Worm (Caenorhabditis elegans) whole organism, early embryonic: Measurements from ENCODE around the gene C42D8.9.

Experiments used
- B0310.2 ChIP-seq: sonication (generic microtip); optimal IDR thresholded peaks from 2 replicates; lab custom pipeline; 2016; ENCODE audit warnings: mild to moderate bottlenecking, missing genetic modification characterization, missing compliant biosample characterization
- F13C5.2 ChIP-seq: sonication (generic microtip); optimal IDR thresholded peaks from 2 replicates; lab custom pipeline; 2017; ENCODE audit warnings: mild to moderate bottlenecking, missing genetic modification characterization, inconsistent platforms, missing compliant biosample characterization
- aly-1 ChIP-seq: sonication (generic microtip); optimal IDR thresholded peaks from 2 replicates; lab custom pipeline; 2016; ENCODE audit warnings: missing genetic modification characterization, missing compliant biosample characterization
- ama-1 ChIP-seq: fragments of 150-350 bp; optimal IDR thresholded peaks from 2 replicates; lab custom pipeline; 2014
- ceh-13 ChIP-seq: fragments of 200-800 bp; sonication (Bioruptor generic); optimal IDR thresholded peaks from 2 replicates; lab custom pipeline; 2018; ENCODE audit warnings: mild to moderate bottlenecking, missing genetic modification characterization, missing compliant biosample characterization
- ceh-36 ChIP-seq: sonication (generic microtip); optimal IDR thresholded peaks from 2 replicates; lab custom pipeline; 2016; ENCODE audit warnings: missing genetic modification characterization, inconsistent platforms, missing compliant biosample characterization
- ets-7 ChIP-seq: sonication (generic microtip); optimal IDR thresholded peaks from 2 replicates; lab custom pipeline; 2016; ENCODE audit warnings: missing genotype, missing genetic modification characterization, missing compliant biosample characterization
- flt-1 ChIP-seq: fragments of 200-800 bp; sonication (Bioruptor generic); IDR thresholded peaks from 2 replicates; pipeline ENCODE4 v1.3.6; 2022; ENCODE audit warnings: missing genetic modification characterization, missing compliant biosample characterization
- hmbx-1 ChIP-seq: sonication (generic microtip); optimal IDR thresholded peaks from 2 replicates; lab custom pipeline; 2016; ENCODE audit warnings: mild to moderate bottlenecking, missing genetic modification characterization, missing compliant biosample characterization
- hmg-4 ChIP-seq: fragments of 200-800 bp; sonication (Bioruptor generic); optimal IDR thresholded peaks from 2 replicates; lab custom pipeline; 2018; ENCODE audit warnings: mild to moderate bottlenecking, missing genetic modification characterization, missing compliant biosample characterization
- hnd-1 ChIP-seq: sonication (generic microtip); optimal IDR thresholded peaks from 2 replicates; lab custom pipeline; 2016; ENCODE audit warnings: missing genetic modification characterization, missing compliant biosample characterization
- pes-1 ChIP-seq: fragments of 200-800 bp; sonication (Bioruptor generic); IDR thresholded peaks from 2 replicates; pipeline ENCODE4 v1.3.6; 2022; ENCODE audit warnings: missing genetic modification reagents, missing genetic modification characterization, missing compliant biosample characterization
- scrt-1 ChIP-seq: fragments of 200-800 bp; sonication (Bioruptor generic); IDR thresholded peaks from 2 replicates; pipeline ENCODE4 v1.3.6; 2022; ENCODE audit warnings: missing genetic modification characterization, missing compliant biosample characterization
- sea-1 ChIP-seq: fragments of 200-800 bp; sonication (Bioruptor generic); conservative IDR thresholded peaks from 2 replicates; pipeline ENCODE4 v1.3.6; 2022; ENCODE audit warnings: missing genetic modification characterization, missing compliant biosample characterization
- tbx-11 ChIP-seq: fragments of 200-800 bp; sonication (Bioruptor generic); IDR thresholded peaks from 2 replicates; pipeline ENCODE4 v1.3.6; 2022; ENCODE audit warnings: missing genetic modification characterization, missing compliant biosample characterization
- tbx-37 ChIP-seq: fragments of 200-800 bp; sonication (Bioruptor generic); conservative IDR thresholded peaks from 2 replicates; pipeline ENCODE4 v1.3.6; 2022; ENCODE audit warnings: missing genetic modification reagents, missing genetic modification characterization, missing compliant biosample characterization
- tra-4 ChIP-seq: sonication (generic microtip); optimal IDR thresholded peaks from 2 replicates; lab custom pipeline; 2017; ENCODE audit warnings: missing genetic modification characterization, missing compliant biosample characterization

The C42D8.9 gene

DNA sequence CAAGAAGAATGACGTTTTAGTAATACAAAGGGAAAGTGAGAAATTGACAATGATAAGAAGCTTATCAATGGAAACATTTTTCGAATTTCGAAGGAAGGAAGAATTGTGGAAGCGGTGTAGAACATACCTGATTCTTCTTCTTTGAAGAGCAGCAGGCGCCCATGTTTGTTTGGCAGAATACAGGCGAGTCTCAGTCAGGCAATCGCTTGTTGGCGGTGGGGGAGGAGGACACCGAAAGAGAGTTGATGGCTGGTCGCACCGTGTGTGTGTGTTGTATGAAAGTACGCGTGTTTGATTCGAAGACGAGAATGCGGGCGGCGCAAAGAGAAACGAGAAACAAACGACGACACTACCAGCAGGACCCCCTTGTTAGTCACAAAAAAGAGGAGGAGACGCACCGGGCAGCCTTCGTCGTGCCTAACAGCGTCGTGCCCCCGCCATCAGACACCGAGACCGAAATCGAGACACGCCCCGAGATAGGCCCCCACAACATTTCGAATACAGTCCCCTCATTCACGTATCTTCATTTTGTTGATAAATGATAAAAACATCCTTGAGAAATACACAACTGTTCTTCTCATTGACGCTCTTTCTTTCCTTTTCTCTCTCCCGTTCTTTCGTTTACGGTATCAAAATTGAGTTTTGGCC lies 29.0 kb downstream of the C42D8.9 start, which contains the start of gene cal-5:
TSS of gene cal-5 (minus strand) at position 266 of the 648 bp plus-strand sequence.
- TF ChIP-seq B0310.2 (tag; lab: Kevin White, UChicago) (no peak), hmg-4 (GFP tag; lab: Kevin White, UChicago) (peak; percentile 74), F13C5.2 (tag; lab: Kevin White, UChicago) (no peak), ama-1 (lab: Kevin White, UChicago) (no peak), tbx-37 (no peak), aly-1 (peak; percentile 8), hmbx-1 (tag; lab: Kevin White, UChicago) (no peak), flt-1 (GFP tag; lab: Robert Waterston, UW) (no peak), tra-4 (tag; lab: Kevin White, UChicago) (no peak), tbx-11 (GFP tag; lab: Robert Waterston, UW) (0 out of 2 replicates have a peak, but pooled peaks have one; percentile 25), scrt-1 (GFP tag; lab: Robert Waterston, UW) (no peak)

ce11 chrX:5075538-5075937 lies 31.3 kb downstream of the C42D8.9 start:
- TF ChIP-seq pes-1 (GFP tag; lab: Robert Waterston, UW) (no peak), hnd-1 (tag; lab: Kevin White, UChicago) (no peak), sea-1 (GFP tag; lab: Robert Waterston, UW) (no peak), ama-1 (lab: Kevin White, UChicago) (no peak), tbx-11 (GFP tag; lab: Robert Waterston, UW) (no peak), hmbx-1 (tag; lab: Kevin White, UChicago) (no peak), flt-1 (GFP tag; lab: Robert Waterston, UW) (no peak), F13C5.2 (tag; lab: Kevin White, UChicago) (no peak), scrt-1 (GFP tag; lab: Robert Waterston, UW) (no peak), B0310.2 (tag; lab: Kevin White, UChicago) (no peak), ets-7 (tag; lab: Kevin White, UChicago) (no peak), tbx-37 (no peak), ceh-13 (GFP tag; lab: Kevin White, UChicago) (no peak), aly-1 (no peak), hmg-4 (GFP tag; lab: Kevin White, UChicago) (no peak), ceh-36 (tag; lab: Kevin White, UChicago) (no peak), tra-4 (tag; lab: Kevin White, UChicago) (no peak)

DNA sequence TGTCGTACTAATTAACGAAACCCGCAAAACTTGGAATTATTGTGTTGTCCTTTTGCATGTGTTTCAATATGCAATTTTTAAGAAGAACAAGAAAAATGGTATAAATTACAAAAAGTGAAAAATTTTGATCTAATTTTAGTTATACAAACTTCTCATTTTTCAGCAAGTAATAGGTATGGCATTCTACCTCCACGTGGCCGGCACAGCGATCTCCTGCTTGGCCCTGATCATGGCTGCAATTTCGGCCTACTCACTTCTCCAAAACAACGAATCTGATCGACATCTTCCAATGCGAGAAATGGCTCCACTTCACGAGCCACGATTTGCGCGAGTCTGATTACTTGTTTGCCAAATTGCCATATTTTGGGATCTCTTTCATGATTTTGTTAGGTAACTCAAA lies 32.9 kb downstream of the C42D8.9 start:
- TF ChIP-seq tbx-37, result no peak
- TF ChIP-seq hnd-1 (tag; lab: Kevin White, UChicago), result no peak
- TF ChIP-seq hmg-4 (GFP tag; lab: Kevin White, UChicago), result no peak
- TF ChIP-seq tra-4 (tag; lab: Kevin White, UChicago), result no peak
- TF ChIP-seq ceh-13 (GFP tag; lab: Kevin White, UChicago), result no peak
- no peak for TF ChIP-seq flt-1 (GFP tag; lab: Robert Waterston, UW)
- TF ChIP-seq tbx-11 (GFP tag; lab: Robert Waterston, UW), result no peak
- no peak for TF ChIP-seq ceh-36 (tag; lab: Kevin White, UChicago)
- TF ChIP-seq scrt-1 (GFP tag; lab: Robert Waterston, UW), result no peak
- TF ChIP-seq ama-1 (lab: Kevin White, UChicago), result no peak
- TF ChIP-seq pes-1 (GFP tag; lab: Robert Waterston, UW), result no peak
- no peak for TF ChIP-seq sea-1 (GFP tag; lab: Robert Waterston, UW)
- no peak for TF ChIP-seq F13C5.2 (tag; lab: Kevin White, UChicago)

ce11 chrX:5071025-5071424 lies 35.8 kb downstream of the C42D8.9 start:
- TF ChIP-seq tra-4 (tag; lab: Kevin White, UChicago) (no peak), F13C5.2 (tag; lab: Kevin White, UChicago) (no peak), flt-1 (GFP tag; lab: Robert Waterston, UW) (no peak), ama-1 (lab: Kevin White, UChicago) (no peak), tbx-37 (no peak), scrt-1 (GFP tag; lab: Robert Waterston, UW) (no peak), aly-1 (no peak), hnd-1 (tag; lab: Kevin White, UChicago) (no peak), sea-1 (GFP tag; lab: Robert Waterston, UW) (no peak), ceh-13 (GFP tag; lab: Kevin White, UChicago) (no peak)

DNA sequence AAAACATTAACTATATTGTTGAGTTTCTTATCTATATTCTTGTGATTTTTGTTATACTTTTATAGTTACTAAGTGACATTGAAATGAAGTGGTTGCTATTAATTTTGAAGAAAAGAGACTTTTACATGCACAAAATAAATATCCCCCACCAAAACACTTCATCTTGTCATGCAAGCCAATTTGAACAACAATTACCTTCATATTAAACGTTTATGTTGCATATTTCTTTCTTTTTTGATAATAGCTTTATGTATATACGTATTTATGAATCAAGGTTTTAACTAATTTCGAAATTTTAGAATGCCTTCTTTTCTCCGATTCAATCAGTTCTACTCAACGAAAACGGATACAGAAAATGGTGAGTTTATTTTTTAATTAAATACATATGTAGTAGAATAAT lies 39.0 kb downstream of the C42D8.9 start, which contains the start of gene clc-7:
TSS of gene clc-7 (plus strand) at position 301 of the 400 bp plus-strand sequence.
- TF ChIP-seq pes-1 (GFP tag; lab: Robert Waterston, UW), result no peak

- TF ChIP-seq sea-1 (GFP tag; lab: Robert Waterston, UW) (no peak), hmg-4 (GFP tag; lab: Kevin White, UChicago) (no peak), ets-7 (tag; lab: Kevin White, UChicago) (no peak), tbx-37 (no peak), pes-1 (GFP tag; lab: Robert Waterston, UW) (no peak), tbx-11 (GFP tag; lab: Robert Waterston, UW) (no peak), B0310.2 (tag; lab: Kevin White, UChicago) (no peak), tra-4 (tag; lab: Kevin White, UChicago) (no peak), scrt-1 (GFP tag; lab: Robert Waterston, UW) (no peak), aly-1 (no peak), flt-1 (GFP tag; lab: Robert Waterston, UW) (no peak), ceh-36 (tag; lab: Kevin White, UChicago) (no peak)
These were observed 40.3 kb downstream of the C42D8.9 start for ce11 chrX:5066570-5066969.
